Worm (Caenorhabditis elegans) whole organism, mixed stage, embryonic: ENCODE data around the gene R07B1.8.

Experiments used
- M03D4.4 ChIP-seq: sonication (generic microtip); optimal IDR thresholded peaks from 2 replicates; lab custom pipeline; 2017; ENCODE audit warnings: mild to moderate bottlenecking, missing genetic modification characterization, missing compliant biosample characterization
- bed-3 ChIP-seq: fragments of 200-800 bp; sonication (Bioruptor generic); optimal IDR thresholded peaks from 3 replicates; lab custom pipeline; 2018; ENCODE audit warnings: mild to moderate bottlenecking, missing genetic modification characterization, moderate library complexity, missing compliant biosample characterization
- blmp-1 ChIP-seq: fragments of 150-350 bp; optimal IDR thresholded peaks from 2 replicates; lab custom pipeline; 2014; ENCODE audit warnings: missing biosample characterization, missing genetic modification characterization
- ceh-39 ChIP-seq: fragments of 150-350 bp; optimal IDR thresholded peaks from 2 replicates; lab custom pipeline; 2014; ENCODE audit warnings: missing biosample characterization, missing genetic modification characterization
- ceh-83 ChIP-seq: fragments of 200-800 bp; sonication (Bioruptor generic); optimal IDR thresholded peaks from 2 replicates; lab custom pipeline; 2018; ENCODE audit warnings: mild to moderate bottlenecking, missing genetic modification characterization, missing compliant biosample characterization
- ces-1 ChIP-seq: fragments of 150-350 bp; optimal IDR thresholded peaks from 2 replicates; lab custom pipeline; 2014; ENCODE audit warnings: missing biosample characterization, missing genetic modification reagents, missing genetic modification characterization
- cnd-1 ChIP-seq: fragments of 200-800 bp; sonication (Bioruptor generic); optimal IDR thresholded peaks from 2 replicates; lab custom pipeline; 2018; ENCODE audit warnings: mild to moderate bottlenecking, missing genetic modification characterization, missing compliant biosample characterization
- elt-1 ChIP-seq: sonication (generic microtip); optimal IDR thresholded peaks from 2 replicates; lab custom pipeline; 2017; ENCODE audit warnings: missing genetic modification characterization, mild to moderate bottlenecking, missing compliant biosample characterization, antibody characterized with exemption, moderate library complexity, borderline replicate concordance; ENCODE audit not compliant: insufficient read depth
- elt-3 ChIP-seq: fragments of 150-350 bp; optimal IDR thresholded peaks from 2 replicates; lab custom pipeline; 2014; ENCODE audit warnings: missing biosample characterization, missing genetic modification characterization
- hlh-1 ChIP-seq: fragments of 150-350 bp; optimal IDR thresholded peaks from 2 replicates; lab custom pipeline; 2014; ENCODE audit warnings: missing biosample characterization, missing genetic modification reagents, missing genetic modification characterization
- lin-13 ChIP-seq: fragments of 150-350 bp; optimal IDR thresholded peaks from 2 replicates; lab custom pipeline; 2014; ENCODE audit warnings: missing biosample characterization, missing genetic modification characterization
- lin-32 ChIP-seq: fragments of 200-800 bp; sonication (Bioruptor generic); optimal IDR thresholded peaks from 2 replicates; lab custom pipeline; 2018; ENCODE audit warnings: mild to moderate bottlenecking, missing genetic modification characterization, missing compliant biosample characterization
- mab-5 ChIP-seq: fragments of 150-350 bp; optimal IDR thresholded peaks from 2 replicates; lab custom pipeline; 2014; ENCODE audit warnings: missing biosample characterization, missing genetic modification characterization
- mls-2 ChIP-seq: sonication (generic microtip); optimal IDR thresholded peaks from 2 replicates; lab custom pipeline; 2016; ENCODE audit warnings: mild to moderate bottlenecking, missing genetic modification characterization, moderate library complexity, missing compliant biosample characterization
- nhr-12 ChIP-seq: fragments of 150-350 bp; optimal IDR thresholded peaks from 2 replicates; lab custom pipeline; 2014; ENCODE audit warnings: missing biosample characterization, missing genetic modification characterization
- nhr-2 ChIP-seq: fragments of 150-350 bp; optimal IDR thresholded peaks from 2 replicates; lab custom pipeline; 2014; ENCODE audit warnings: missing biosample characterization, missing genetic modification characterization
- nhr-237 ChIP-seq: fragments of 150-350 bp; optimal IDR thresholded peaks from 2 replicates; lab custom pipeline; 2014; ENCODE audit warnings: missing biosample characterization, missing genetic modification characterization
- nhr-28 ChIP-seq: fragments of 150-350 bp; optimal IDR thresholded peaks from 2 replicates; lab custom pipeline; 2014; ENCODE audit warnings: missing biosample characterization, missing genetic modification characterization
- pha-4 ChIP-seq: fragments of 150-350 bp; optimal IDR thresholded peaks from 2 replicates; lab custom pipeline; 2018; ENCODE audit warnings: missing biosample characterization, missing genetic modification reagents, missing genetic modification characterization
- sem-2 ChIP-seq: fragments of 200-800 bp; sonication (Bioruptor generic); optimal IDR thresholded peaks from 2 replicates; lab custom pipeline; 2018; ENCODE audit warnings: mild to moderate bottlenecking, missing genetic modification characterization, missing compliant biosample characterization
- snpc-4 ChIP-seq: fragments of 150-350 bp; optimal IDR thresholded peaks from 2 replicates; lab custom pipeline; 2014; ENCODE audit warnings: missing biosample characterization, missing genetic modification characterization
- sptf-1 ChIP-seq: sonication (generic microtip); optimal IDR thresholded peaks from 2 replicates; lab custom pipeline; 2017; ENCODE audit warnings: mild to moderate bottlenecking, missing genetic modification characterization, moderate library complexity, missing compliant biosample characterization
- tbx-8 ChIP-seq: fragments of 200-800 bp; sonication (Bioruptor generic); optimal IDR thresholded peaks from 2 replicates; lab custom pipeline; 2018; ENCODE audit warnings: mild to moderate bottlenecking, missing genetic modification characterization, moderate library complexity, missing compliant biosample characterization
- unc-120 ChIP-seq: sonication (generic microtip); optimal IDR thresholded peaks from 2 replicates; lab custom pipeline; 2017; ENCODE audit warnings: missing genetic modification characterization, missing compliant biosample characterization; ENCODE audit not compliant: poor library complexity, severe bottlenecking
- unc-39 ChIP-seq: fragments of 150-350 bp; optimal IDR thresholded peaks from 2 replicates; lab custom pipeline; 2014; ENCODE audit warnings: missing biosample characterization, missing genetic modification characterization
- zip-8 ChIP-seq: fragments of 150-350 bp; optimal IDR thresholded peaks from 2 replicates; lab custom pipeline; 2014; ENCODE audit warnings: missing biosample characterization, missing genetic modification characterization

The R07B1.8 gene

DNA sequence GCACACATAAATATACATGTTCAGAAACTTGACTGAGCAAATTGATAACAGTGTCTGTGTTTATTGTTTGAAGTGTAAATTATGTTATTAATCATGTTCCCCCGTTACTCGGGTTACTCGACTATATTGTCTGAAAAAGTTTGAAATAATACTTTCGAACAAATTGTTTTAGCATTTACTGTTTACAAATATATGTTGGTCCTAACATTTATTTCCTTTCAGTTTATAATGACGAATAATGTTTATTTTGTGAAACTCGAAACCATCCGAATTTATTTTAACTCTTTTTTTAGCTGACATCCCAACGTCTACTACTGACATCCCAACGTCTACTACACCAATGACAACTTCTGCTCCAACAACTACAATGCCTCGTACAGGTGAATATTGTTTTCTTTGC, 3.6 kb downstream of the R07B1.8 start, which contains the start of gene R07B1.7:
Gene R07B1.7 (plus strand): TSS at position 301 of the 400 bp plus-strand sequence.
- TF ChIP-seq ces-1 (GFP tag; lab: Kevin White, UChicago) = no peak

- TF ChIP-seq blmp-1 (tag; lab: Kevin White, UChicago) = no peak
- no peak for TF ChIP-seq bed-3 (GFP tag; lab: Kevin White, UChicago)
- TF ChIP-seq nhr-12 (tag; lab: Kevin White, UChicago) = no peak
- no peak for TF ChIP-seq nhr-2 (tag; lab: Kevin White, UChicago)
- TF ChIP-seq mab-5 = no peak
- no peak for TF ChIP-seq tbx-8
- no peak for TF ChIP-seq sptf-1 (tag; lab: Kevin White, UChicago)
- no peak for TF ChIP-seq pha-4 (tag; lab: Kevin White, UChicago)
- no peak for TF ChIP-seq elt-1 (tag; lab: Kevin White, UChicago)
- no peak for TF ChIP-seq ceh-83 (GFP tag; lab: Kevin White, UChicago)
- no peak for TF ChIP-seq zip-8 (tag; lab: Kevin White, UChicago)
- TF ChIP-seq, all 35 proteins: peak for 0
Measured at ce11 chrX:9866355-9866754, 6.1 kb downstream of the R07B1.8 start, which contains the start of gene R07B1.6. Gene R07B1.6, plus strand, starts transcription at chrX:9866655.

DNA sequence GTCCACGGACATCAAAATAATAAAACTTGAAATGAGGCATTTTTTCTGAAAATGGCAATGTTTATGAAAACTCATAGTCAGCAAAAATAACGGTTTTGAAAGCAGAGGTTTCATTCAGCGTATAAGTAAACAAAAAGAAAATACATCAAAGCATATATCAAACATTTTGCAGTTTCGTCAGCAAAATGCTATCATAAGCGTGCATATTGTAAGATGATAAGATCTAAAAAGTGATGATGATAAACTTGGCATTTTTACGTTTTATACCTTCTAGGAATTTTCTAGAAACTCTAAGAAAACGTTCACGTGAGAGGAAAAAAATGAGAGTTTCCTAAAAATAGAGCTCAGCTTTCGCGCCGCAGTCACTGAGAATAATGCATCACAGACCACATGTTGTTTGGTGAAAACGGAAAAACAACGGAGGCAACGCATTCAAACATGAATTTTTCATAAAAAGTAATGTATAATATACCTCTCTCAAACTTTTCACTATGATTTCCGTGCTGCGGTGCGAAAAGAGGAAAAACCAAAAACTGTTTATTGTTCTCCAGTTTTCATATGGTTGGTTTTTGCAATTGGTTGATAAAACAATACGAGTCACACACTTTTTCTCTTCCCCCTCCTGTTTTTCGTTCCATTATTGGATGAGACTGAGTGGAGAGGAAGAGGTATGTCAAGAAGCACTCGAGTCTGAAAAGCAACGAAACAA, 9.4 kb downstream of the R07B1.8 start, which contains the start of the genes gst-36 and R07B1.5:
Gene gst-36 (minus strand): TSS at position 45 of the 709 bp plus-strand sequence.
Gene R07B1.5 (plus strand): TSS at position 665 of the 709 bp plus-strand sequence.
- TF ChIP-seq ceh-39 (tag; lab: Kevin White, UChicago) = no peak
- TF ChIP-seq ces-1 (GFP tag; lab: Kevin White, UChicago) = no peak
- no peak for TF ChIP-seq lin-32 (GFP tag; lab: Kevin White, UChicago)
- no peak for TF ChIP-seq nhr-237

- TF ChIP-seq nhr-2 (tag; lab: Kevin White, UChicago) = no peak
- TF ChIP-seq lin-13 (tag; lab: Kevin White, UChicago) = no peak
- TF ChIP-seq snpc-4 (tag; lab: Kevin White, UChicago) = no peak
- no peak for TF ChIP-seq elt-3 (tag; lab: Kevin White, UChicago)
- TF ChIP-seq zip-8 (tag; lab: Kevin White, UChicago) = no peak
- no peak for TF ChIP-seq unc-120 (tag; lab: Kevin White, UChicago)
- TF ChIP-seq unc-39 (tag; lab: Kevin White, UChicago) = no peak
Measured at ce11 chrX:9858069-9858468, 14.4 kb downstream of the R07B1.8 start, which contains the start of gene scav-5. Gene scav-5, plus strand, starts transcription at chrX:9858365.

DNA sequence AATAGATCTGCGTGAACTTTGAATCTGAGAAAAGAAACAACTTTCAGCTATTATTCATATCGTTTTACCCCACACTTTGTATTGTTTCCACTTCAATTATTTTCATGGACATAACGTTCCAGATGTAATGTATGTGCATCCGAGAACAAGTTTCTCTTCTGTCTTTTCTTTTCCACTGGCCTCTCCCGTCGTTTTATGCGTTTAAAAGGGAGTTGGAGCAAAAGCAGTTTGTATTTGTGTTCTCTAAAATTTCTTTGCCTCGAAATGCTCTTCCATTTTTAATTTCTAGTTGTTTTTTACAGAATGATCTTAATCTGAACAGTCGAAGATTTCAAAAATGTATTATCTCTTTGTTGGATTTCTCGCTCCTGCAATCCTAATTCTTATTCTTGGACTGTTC, 15.8 kb downstream of the R07B1.8 start, which contains the start of gene R07B1.11:
Gene R07B1.11 (plus strand): TSS at position 301 of the 400 bp plus-strand sequence.
- TF ChIP-seq sptf-1 (tag; lab: Kevin White, UChicago) (no peak), lin-32 (GFP tag; lab: Kevin White, UChicago) (no peak), mab-5 (no peak), sem-2 (GFP tag; lab: Kevin White, UChicago) (no peak), pha-4 (tag; lab: Kevin White, UChicago) (no peak), ceh-83 (GFP tag; lab: Kevin White, UChicago) (no peak), snpc-4 (tag; lab: Kevin White, UChicago) (no peak), bed-3 (GFP tag; lab: Kevin White, UChicago) (no peak), M03D4.4 (tag; lab: Kevin White, UChicago) (no peak), mls-2 (tag; lab: Kevin White, UChicago) (no peak), zip-8 (tag; lab: Kevin White, UChicago) (no peak), hlh-1 (tag; lab: Kevin White, UChicago) (no peak), nhr-28 (tag; lab: Kevin White, UChicago) (no peak)
- TF ChIP-seq, all 35 proteins: peak for 0

DNA sequence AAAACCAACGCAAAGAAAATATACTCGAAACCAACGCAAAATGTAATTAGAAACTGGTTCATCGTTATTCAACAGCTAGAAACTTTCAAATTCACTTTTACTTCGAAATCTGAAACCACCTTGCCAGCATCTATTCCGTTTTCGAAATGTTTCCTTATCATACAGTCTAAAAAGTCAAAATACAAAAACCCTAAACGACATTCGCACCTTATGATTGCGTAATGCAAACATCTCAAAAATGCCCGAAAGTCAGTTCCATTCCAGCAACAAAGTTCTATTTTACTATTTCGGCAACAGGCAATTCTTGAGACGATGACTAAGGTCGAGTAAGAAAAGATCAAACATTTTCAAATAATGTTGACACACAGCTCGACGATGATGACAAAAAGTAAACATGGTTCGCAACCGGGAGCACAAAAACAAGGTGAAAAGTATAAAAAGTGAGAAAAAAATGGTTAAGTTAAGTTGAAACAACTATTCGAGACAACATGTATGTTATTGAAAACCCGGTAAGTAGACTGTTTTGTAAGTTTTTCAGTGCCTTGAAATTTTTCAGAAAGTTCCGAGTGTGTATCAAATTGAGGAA, 20.6 kb downstream of the R07B1.8 start, which contains the start of gene lec-7:
Gene lec-7 (plus strand): TSS at position 297 of the 586 bp plus-strand sequence.
- TF ChIP-seq zip-8 (tag; lab: Kevin White, UChicago) (peak; percentile 57), bed-3 (GFP tag; lab: Kevin White, UChicago) (no peak), elt-3 (tag; lab: Kevin White, UChicago) (no peak), cnd-1 (no peak)
- TF ChIP-seq, all 35 proteins: peak for 1
